Worm (Caenorhabditis elegans) whole organism, L3 larva: ENCODE data around the gene her-1.

ENCODE experiments used
- ZK546.5 ChIP-seq: sonication (generic microtip); optimal IDR thresholded peaks from 2 replicates; lab custom pipeline; 2017; ENCODE audit warnings: missing biosample characterization, missing genetic modification characterization
- aly-2 ChIP-seq: fragments of 150-350 bp; optimal IDR thresholded peaks from 2 replicates; lab custom pipeline; 2014; ENCODE audit warnings: missing biosample characterization, missing genetic modification characterization
- ama-1 ChIP-seq: fragments of 150-350 bp; optimal IDR thresholded peaks from 2 replicates; lab custom pipeline; 2018
- ceh-28 ChIP-seq: fragments of 150-350 bp; optimal IDR thresholded peaks from 2 replicates; lab custom pipeline; 2014; ENCODE audit warnings: missing biosample characterization, missing genetic modification reagents, missing genetic modification characterization
- ceh-82 ChIP-seq: fragments of 150-350 bp; optimal IDR thresholded peaks from 2 replicates; lab custom pipeline; 2014; ENCODE audit warnings: missing biosample characterization, missing genetic modification characterization
- daf-12 ChIP-seq: fragments of 150-350 bp; optimal IDR thresholded peaks from 2 replicates; lab custom pipeline; 2014; ENCODE audit warnings: missing biosample characterization, missing genetic modification reagents, missing genetic modification characterization
- egl-27 ChIP-seq: sonication (generic microtip); optimal IDR thresholded peaks from 4 replicates; lab custom pipeline; 2017; ENCODE audit warnings: missing biosample characterization, missing genetic modification reagents, missing genetic modification characterization
- elt-1 ChIP-seq: fragments of 150-350 bp; optimal IDR thresholded peaks from 2 replicates; lab custom pipeline; 2014; ENCODE audit warnings: missing biosample characterization, missing genetic modification characterization
- elt-2 ChIP-seq: sonication (generic microtip); optimal IDR thresholded peaks from 2 replicates; lab custom pipeline; 2016; ENCODE audit warnings: missing genetic modification reagents, mild to moderate bottlenecking, missing genetic modification characterization, missing compliant biosample characterization
- elt-3 ChIP-seq, 3 experiments: fragments of 150-350 bp in 1 of 3; sonication (generic microtip) in 2 of 3; optimal IDR thresholded peaks; 2 replicates in 2 of 3; 4 replicates in 1 of 3; lab custom pipeline; 2014 to 2017; ENCODE audit warnings: missing biosample characterization in 3 of 3, missing genetic modification characterization in 3 of 3
- eor-1 ChIP-seq, 2 experiments: fragments of 150-350 bp; optimal IDR thresholded peaks; 2 replicates each; lab custom pipeline; 2014 to 2018; ENCODE audit warnings: missing biosample characterization in 2 of 2, missing genetic modification characterization in 2 of 2
- fkh-10 ChIP-seq: sonication (generic microtip); optimal IDR thresholded peaks from 2 replicates; lab custom pipeline; 2017; ENCODE audit warnings: missing biosample characterization, missing genetic modification reagents, missing genetic modification characterization
- fkh-2 ChIP-seq: fragments of 150-350 bp; optimal IDR thresholded peaks from 2 replicates; lab custom pipeline; 2014; ENCODE audit warnings: missing biosample characterization, missing genetic modification reagents, missing genetic modification characterization
- hmg-11 ChIP-seq: sonication (generic microtip); optimal IDR thresholded peaks from 2 replicates; lab custom pipeline; 2016; ENCODE audit warnings: missing genetic modification characterization, missing compliant biosample characterization
- jun-1 ChIP-seq: fragments of 150-350 bp; optimal IDR thresholded peaks from 2 replicates; lab custom pipeline; 2014; ENCODE audit warnings: missing biosample characterization, missing genetic modification reagents, missing genetic modification characterization
- lin-15B ChIP-seq: fragments of 150-350 bp; optimal IDR thresholded peaks from 2 replicates; lab custom pipeline; 2014; ENCODE audit warnings: missing biosample characterization, missing genetic modification characterization
- lsy-12 ChIP-seq: sonication (generic microtip); optimal IDR thresholded peaks from 2 replicates; lab custom pipeline; 2016; ENCODE audit warnings: mild to moderate bottlenecking, missing genetic modification characterization, missing compliant biosample characterization
- mdl-1 ChIP-seq: fragments of 150-350 bp; optimal IDR thresholded peaks from 2 replicates; lab custom pipeline; 2014; ENCODE audit warnings: missing biosample characterization, missing genetic modification characterization
- mml-1 ChIP-seq: fragments of 150-350 bp; sonication (generic microtip); optimal IDR thresholded peaks from 3 replicates; lab custom pipeline; 2014; ENCODE audit warnings: missing biosample characterization, missing genetic modification characterization
- nhr-11 ChIP-seq: fragments of 150-350 bp; optimal IDR thresholded peaks from 2 replicates; lab custom pipeline; 2014; ENCODE audit warnings: missing biosample characterization, missing genetic modification characterization
- nhr-12 ChIP-seq: fragments of 150-350 bp; optimal IDR thresholded peaks from 2 replicates; lab custom pipeline; 2014; ENCODE audit warnings: missing biosample characterization, missing genetic modification characterization
- nhr-237 ChIP-seq: fragments of 150-350 bp; optimal IDR thresholded peaks from 2 replicates; lab custom pipeline; 2014; ENCODE audit warnings: missing biosample characterization, missing genetic modification characterization
- nhr-25 ChIP-seq: sonication (generic microtip); optimal IDR thresholded peaks from 2 replicates; lab custom pipeline; 2017; ENCODE audit warnings: missing biosample characterization, missing genetic modification characterization
- nhr-67 ChIP-seq: fragments of 150-350 bp; optimal IDR thresholded peaks from 2 replicates; lab custom pipeline; 2014; ENCODE audit warnings: missing biosample characterization, missing genetic modification characterization
- nhr-77 ChIP-seq: fragments of 150-350 bp; optimal IDR thresholded peaks from 2 replicates; lab custom pipeline; 2014; ENCODE audit warnings: missing biosample characterization, missing genetic modification characterization
- pha-4 ChIP-seq: fragments of 150-350 bp; optimal IDR thresholded peaks from 2 replicates; lab custom pipeline; 2014; ENCODE audit warnings: missing biosample characterization, missing genetic modification reagents, missing genetic modification characterization
- pqm-1 ChIP-seq: fragments of 150-350 bp; optimal IDR thresholded peaks from 2 replicates; lab custom pipeline; 2017; ENCODE audit warnings: missing biosample characterization, missing genetic modification characterization, inconsistent platforms
- skn-1 ChIP-seq: fragments of 150-350 bp; optimal IDR thresholded peaks from 2 replicates; lab custom pipeline; 2014; ENCODE audit warnings: missing biosample characterization, missing genetic modification characterization
- tbx-2 ChIP-seq: sonication (generic microtip); optimal IDR thresholded peaks from 2 replicates; lab custom pipeline; 2016; ENCODE audit warnings: mild to moderate bottlenecking, missing genetic modification characterization, missing compliant biosample characterization
- unc-39 ChIP-seq: sonication (generic microtip); optimal IDR thresholded peaks from 4 replicates; lab custom pipeline; 2017; ENCODE audit warnings: missing biosample characterization, missing genetic modification characterization
- unc-62 ChIP-seq: fragments of 150-350 bp; sonication (generic microtip); optimal IDR thresholded peaks from 4 replicates; lab custom pipeline; 2014; ENCODE audit warnings: missing biosample characterization, missing genetic modification reagents, missing genetic modification characterization
- zag-1 ChIP-seq: fragments of 150-350 bp; optimal IDR thresholded peaks from 2 replicates; lab custom pipeline; 2014; ENCODE audit warnings: missing biosample characterization, missing genetic modification characterization

The her-1 gene

ce11 chrV:9706592-9706991 is 9.8 kb downstream of the her-1 start:
- TF ChIP-seq tbx-2 (tag; lab: Kevin White, UChicago) = no peak
- TF ChIP-seq mdl-1 (tag; lab: Kevin White, UChicago) = no peak

ce11 chrV:9709747-9710146 is 12.9 kb downstream of the her-1 start, which contains the start of gene tag-120:
tag-120 (minus strand) TSS chrV:9709814.
- no peak for TF ChIP-seq fkh-10 (GFP tag; lab: Kevin White, UChicago)
- TF ChIP-seq lin-15B (tag; lab: Kevin White, UChicago) = no peak
- TF ChIP-seq elt-3 (tag; optimal IDR thresholded peaks at IDR 0.05; lab: Kevin White, UChicago) = no peak
- peak; percentile 19 for TF ChIP-seq pqm-1
- TF ChIP-seq elt-2 = peak; percentile 32
- no peak for TF ChIP-seq ama-1 (lab: Kevin White, UChicago)
- peak; percentile 61 for TF ChIP-seq pha-4 (tag; lab: Kevin White, UChicago)

DNA sequence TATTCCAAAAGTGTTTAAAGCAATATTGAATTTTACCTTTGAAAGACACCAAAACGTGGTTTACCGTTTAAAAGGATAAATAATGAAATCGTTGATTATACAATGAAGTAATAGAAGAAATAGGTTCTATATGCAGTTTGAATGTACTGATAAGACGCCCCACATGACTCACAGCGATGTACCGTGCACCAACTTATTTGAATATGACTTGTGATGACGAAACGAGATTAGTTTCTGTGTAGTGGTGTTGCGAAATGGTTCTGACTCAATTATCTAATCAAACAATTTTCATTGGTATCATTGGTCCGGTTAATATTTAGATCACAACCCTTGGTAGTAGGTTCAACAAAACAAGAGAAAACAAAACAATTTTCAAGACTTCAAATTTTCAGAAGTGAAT is 14.4 kb downstream of the her-1 start:
- peak; percentile 15 for TF ChIP-seq pha-4 (tag; lab: Kevin White, UChicago)
- TF ChIP-seq elt-2 = peak; percentile 71
- no peak for TF ChIP-seq ZK546.5
- TF ChIP-seq pqm-1 = peak; percentile 79

ce11 chrV:9712418-9713173 is 15.8 kb downstream of the her-1 start:
- TF ChIP-seq elt-2 (peak; percentile 59), jun-1 (tag; lab: Kevin White, UChicago) (peak; percentile 39), aly-2 (no peak), pqm-1 (peak; percentile 32)

ce11 chrV:9713532-9713931 is 16.7 kb downstream of the her-1 start, which contains the start of gene F40F9.10:
F40F9.10 (minus strand) TSS chrV:9713632.
- no peak for TF ChIP-seq daf-12 (tag; lab: Kevin White, UChicago)
- no peak for TF ChIP-seq skn-1 (tag; lab: Kevin White, UChicago)
- no peak for TF ChIP-seq unc-62 (GFP tag; lab: Kevin White, UChicago)
- no peak for TF ChIP-seq zag-1 (tag; lab: Kevin White, UChicago)
- no peak for TF ChIP-seq nhr-237
- TF ChIP-seq nhr-77 = no peak
- TF ChIP-seq mdl-1 (tag; lab: Kevin White, UChicago) = no peak
- no peak for TF ChIP-seq ceh-82 (tag; lab: Kevin White, UChicago)
- TF ChIP-seq lsy-12 (tag; lab: Kevin White, UChicago) = no peak
- no peak for TF ChIP-seq egl-27
- TF ChIP-seq eor-1 (tag; optimal IDR thresholded peaks at IDR 0.05; lab: Kevin White, UChicago) = no peak
- TF ChIP-seq fkh-10 (GFP tag; lab: Kevin White, UChicago) = no peak
- TF ChIP-seq unc-39 (tag; lab: Kevin White, UChicago) = no peak
- no peak for TF ChIP-seq nhr-67 (tag; lab: Kevin White, UChicago)
- TF ChIP-seq ceh-28 = no peak

- TF ChIP-seq fkh-2 (no peak), nhr-11 (tag; lab: Kevin White, UChicago) (no peak), hmg-11 (no peak), ceh-28 (no peak), ama-1 (lab: Kevin White, UChicago) (no peak), elt-1 (tag; lab: Kevin White, UChicago) (no peak), nhr-77 (no peak), nhr-12 (tag; lab: Kevin White, UChicago) (no peak), mml-1 (tag; lab: Kevin White, UChicago) (no peak), nhr-25 (tag; lab: Kevin White, UChicago) (no peak)
Observed at ce11 chrV:9714909-9715308, 18.1 kb downstream of the her-1 start, which contains the start of gene F40F9.3. F40F9.3 (plus strand) TSS chrV:9715209.
